Worm (Caenorhabditis elegans): Measurements from ENCODE around the gene K08F8.15.

ce11 chrII:8740326-8740949, 26.2 kb upstream of the K08F8.15 start:
- no peak for TF ChIP-seq jun-1 (tag; optimal IDR thresholded peaks at IDR 0.05)
- TF ChIP-seq blmp-1 (tag; optimal IDR thresholded peaks at IDR 0.05): peak; percentile 83
- TF ChIP-seq ceh-90 (tag; optimal IDR thresholded peaks at IDR 0.05): no peak
- no peak for TF ChIP-seq nhr-11 (tag; optimal IDR thresholded peaks at IDR 0.05)
- TF ChIP-seq lin-14 (GFP tag; optimal IDR thresholded peaks at IDR 0.05): peak; percentile 80
- TF ChIP-seq unc-130 (tag; optimal IDR thresholded peaks at IDR 0.05): peak; percentile 23
- no peak for TF ChIP-seq unc-62 (GFP tag; optimal IDR thresholded peaks at IDR 0.05)
- TF ChIP-seq nhr-28 (tag; optimal IDR thresholded peaks at IDR 0.05): no peak
- peak; percentile 93 for TF ChIP-seq nhr-20 (tag; optimal IDR thresholded peaks at IDR 0.05)
- peak; percentile 46 for TF ChIP-seq aha-1 (tag; optimal IDR thresholded peaks at IDR 0.05)
- no peak for TF ChIP-seq ceh-82 (tag; optimal IDR thresholded peaks at IDR 0.05)
- TF ChIP-seq irx-1 (tag; optimal IDR thresholded peaks at IDR 0.05): no peak
- TF ChIP-seq mef-2 (tag; optimal IDR thresholded peaks at IDR 0.05): no peak
- TF ChIP-seq ztf-11 (tag; optimal IDR thresholded peaks at IDR 0.05): no peak

All from whole organism, L1 larva.